Fruit fly (Drosophila melanogaster): ENCODE measurements around the gene Mst84Db.

Mst84Db gene

DNA sequence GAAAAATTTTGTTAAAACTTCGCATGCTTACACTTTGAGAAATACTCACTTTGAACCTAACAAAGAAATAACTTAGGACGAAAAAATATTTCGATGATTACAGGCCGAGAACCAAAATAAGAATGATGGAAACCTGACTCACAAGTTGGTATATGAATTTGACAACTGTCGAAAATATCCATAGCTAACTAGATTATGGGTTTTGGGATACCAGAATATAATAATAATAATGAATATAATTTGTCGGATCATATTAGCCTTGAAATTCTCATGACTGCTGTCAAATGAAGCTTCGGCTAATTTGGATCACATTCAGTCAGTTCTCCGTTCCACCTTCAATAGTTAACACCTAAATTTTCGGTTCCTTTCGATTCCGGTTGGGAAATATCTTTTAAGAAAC is at the start of gene Mst84Db, which contains the start of gene Mst84Da:
Mst84Db (minus strand) TSS at position 101 of the 400 bp plus-strand sequence.
Mst84Da (plus strand) TSS at position 324 of the 400 bp plus-strand sequence.
- TF ChIP-seq Sin3A (optimal IDR thresholded peaks at IDR 0.05) (no peak), odd (GFP tag; optimal IDR thresholded peaks at IDR 0.05) (no peak), NC2α (GFP tag; optimal IDR thresholded peaks at IDR 0.05) (no peak), pzg (GFP tag; optimal IDR thresholded peaks at IDR 0.05) (no peak), CG2678 (tag; optimal IDR thresholded peaks at IDR 0.05) (no peak), Ptx1 (GFP tag; IDR thresholded peaks at IDR 0.05) (no peak), dpn (GFP tag; optimal IDR thresholded peaks at IDR 0.05) (no peak), chinmo (GFP tag; IDR thresholded peaks at IDR 0.05; ENCODE audit: partially characterized antibody) (no peak), Pdp1 (GFP tag; optimal IDR thresholded peaks at IDR 0.05) (no peak), vfl (GFP tag; optimal IDR thresholded peaks at IDR 0.05) (no peak), chn (GFP tag; optimal IDR thresholded peaks at IDR 0.05) (no peak), CG13287 (GFP tag; IDR thresholded peaks at IDR 0.05; ENCODE audit: partially characterized antibody) (no peak), sens-2 (GFP tag; IDR thresholded peaks at IDR 0.05) (no peak), Hmx (GFP tag; optimal IDR thresholded peaks at IDR 0.05) (no peak), kah (GFP tag; optimal IDR thresholded peaks at IDR 0.05) (no peak), Stat92E (GFP tag; optimal IDR thresholded peaks at IDR 0.05) (no peak), CG11504 (tag; optimal IDR thresholded peaks at IDR 0.05) (no peak), gt (GFP tag; IDR thresholded peaks at IDR 0.05) (no peak)

DNA sequence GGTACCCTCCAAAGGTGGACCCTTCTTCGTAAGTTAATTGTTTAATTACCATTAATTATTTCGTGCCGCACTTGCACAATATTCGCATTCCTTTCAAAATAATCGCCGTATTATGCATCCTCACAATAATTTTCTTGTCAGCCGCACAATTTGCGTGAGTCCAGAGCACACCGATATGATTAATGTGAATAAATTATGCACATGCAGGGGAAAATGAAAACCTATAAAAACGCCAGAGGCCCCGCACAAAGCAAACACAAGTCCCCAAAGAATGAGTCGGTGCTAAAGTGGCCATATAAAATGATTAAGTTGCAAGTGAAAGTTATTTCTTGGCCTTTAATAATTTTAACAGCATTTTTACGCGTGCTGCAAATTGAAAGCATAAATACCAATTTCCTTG is 41.1 kb upstream of the Mst84Db start, which contains the start of gene Ir84a:
Ir84a (plus strand) TSS at position 301 of the 400 bp plus-strand sequence.
- TF ChIP-seq CG12299 (tag; optimal IDR thresholded peaks at IDR 0.05) (no peak), cad (GFP tag; optimal IDR thresholded peaks at IDR 0.05) (no peak), Camta (GFP tag; optimal IDR thresholded peaks at IDR 0.05) (no peak), CG12104 (GFP tag; optimal IDR thresholded peaks at IDR 0.05) (no peak), CG8089 (GFP tag; optimal IDR thresholded peaks at IDR 0.05) (no peak), dm (GFP tag; optimal IDR thresholded peaks at IDR 0.05) (no peak), Ptx1 (GFP tag; IDR thresholded peaks at IDR 0.05) (no peak), esg (GFP tag; conservative IDR thresholded peaks at IDR 0.05) (no peak)

DNA sequence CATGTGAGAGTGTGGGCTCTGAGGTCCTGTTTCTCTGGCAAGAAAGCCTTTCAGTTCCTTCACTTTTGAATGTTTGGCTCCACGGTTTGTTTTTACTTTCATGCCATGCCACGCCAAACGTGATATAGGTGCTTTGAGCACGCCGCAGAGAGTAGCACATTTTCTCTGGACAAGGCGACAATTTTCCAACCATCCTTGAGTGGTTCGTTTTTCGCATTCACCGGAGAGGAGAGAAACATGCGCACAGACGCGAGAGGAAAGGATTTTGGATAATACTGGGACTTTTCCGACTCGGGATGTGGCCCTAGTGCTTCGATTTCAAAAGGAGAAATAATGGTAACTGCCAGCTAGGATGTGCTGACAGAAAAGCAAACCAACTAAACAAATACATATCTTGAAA is 28.6 kb upstream of the Mst84Db start:
- TF ChIP-seq wor (GFP tag; IDR thresholded peaks at IDR 0.05): no peak
- no peak for TF ChIP-seq CG9932 (GFP tag; IDR thresholded peaks at IDR 0.05)
- peak; percentile 92 for TF ChIP-seq Deaf1 (tag; optimal IDR thresholded peaks at IDR 0.05)
- no peak for TF ChIP-seq vnd (GFP tag; IDR thresholded peaks at IDR 0.05; ENCODE audit: partially characterized antibody)
- TF ChIP-seq sna (GFP tag; IDR thresholded peaks at IDR 0.05; ENCODE audit: partially characterized antibody): no peak
- no peak for TF ChIP-seq Dip3 (GFP tag; optimal IDR thresholded peaks at IDR 0.05)
- TF ChIP-seq CG4730 (GFP tag; IDR thresholded peaks at IDR 0.05): no peak
- no peak for TF ChIP-seq CG15479 (GFP tag; optimal IDR thresholded peaks at IDR 0.05)
- peak; percentile 79 for TF ChIP-seq CTCF (GFP tag; optimal IDR thresholded peaks at IDR 0.05)
- peak; percentile 2 to 30 for TF ChIP-seq Trl (optimal IDR thresholded peaks at IDR 0.05)
- no peak for TF ChIP-seq Trl (GFP tag; optimal IDR thresholded peaks at IDR 0.05)
- TF ChIP-seq Pdp1 (GFP tag; optimal IDR thresholded peaks at IDR 0.05): no peak
- no peak for TF ChIP-seq bowl (GFP tag; IDR thresholded peaks at IDR 0.05)
- no peak for TF ChIP-seq hkb (optimal IDR thresholded peaks at IDR 0.05)
- no peak for TF ChIP-seq hkb (GFP tag; IDR thresholded peaks at IDR 0.05)
- no peak for TF ChIP-seq pnt (GFP tag; optimal IDR thresholded peaks at IDR 0.05)
- TF ChIP-seq CG2889 (GFP tag; IDR thresholded peaks at IDR 0.05): no peak
- TF ChIP-seq tna (GFP tag; IDR thresholded peaks at IDR 0.05; ENCODE audit: partially characterized antibody): no peak
- TF ChIP-seq CG2199 (GFP tag; IDR thresholded peaks at IDR 0.05): no peak
- no peak for TF ChIP-seq Nf-YA (GFP tag; IDR thresholded peaks at IDR 0.05)
- no peak for TF ChIP-seq CG14860 (GFP tag; IDR thresholded peaks at IDR 0.05; ENCODE audit: partially characterized antibody)
- 0 out of 4 replicates have a peak, but pooled peaks have one; percentile 24 for TF ChIP-seq chinmo (GFP tag; IDR thresholded peaks at IDR 0.05; ENCODE audit: partially characterized antibody)
- no peak for TF ChIP-seq btn (GFP tag; optimal IDR thresholded peaks at IDR 0.05)
- peak; percentile 91 for TF ChIP-seq ewg (GFP tag; optimal IDR thresholded peaks at IDR 0.05)
- TF ChIP-seq cas (GFP tag; IDR thresholded peaks at IDR 0.05): no peak
